Fruit fly (Drosophila melanogaster): ENCODE measurements around the gene Obp93a.

dm6 chr3R:21140458-21140857, 10.9 kb upstream of the Obp93a start, which contains the start of gene SNF4Agamma:
- no peak for TF ChIP-seq psq (optimal IDR thresholded peaks at IDR 0.05)
- TF ChIP-seq pan (optimal IDR thresholded peaks at IDR 0.05), result no peak
- no peak for TF ChIP-seq usp (GFP tag; optimal IDR thresholded peaks at IDR 0.05)
- TF ChIP-seq Dll (optimal IDR thresholded peaks at IDR 0.05), result no peak

Measured in whole organism.